Worm (Caenorhabditis elegans) whole organism, midembryonic: ENCODE results near the gene F53F4.7.

Experiments
- T22C8.4 ChIP-seq: fragments of 200-800 bp; sonication (Bioruptor generic); IDR thresholded peaks from 2 replicates; pipeline ENCODE4 v1.3.6; 2022; ENCODE audit warnings: missing genetic modification characterization, missing compliant biosample characterization
- cog-1 ChIP-seq: sonication (generic microtip); optimal IDR thresholded peaks from 2 replicates; lab custom pipeline; 2016; ENCODE audit warnings: missing genetic modification characterization, missing compliant biosample characterization
- flt-1 ChIP-seq: fragments of 200-800 bp; sonication (Bioruptor generic); IDR thresholded peaks from 2 replicates; pipeline ENCODE4 v1.3.6; 2022; ENCODE audit warnings: missing genetic modification characterization, missing compliant biosample characterization
- klf-2 ChIP-seq: fragments of 200-800 bp; sonication (Bioruptor generic); conservative IDR thresholded peaks from 2 replicates; pipeline ENCODE4 v1.3.6; 2022; ENCODE audit warnings: missing genetic modification reagents, missing genetic modification characterization, missing compliant biosample characterization
- med-1 ChIP-seq: sonication (generic microtip); optimal IDR thresholded peaks from 2 replicates; lab custom pipeline; 2017; ENCODE audit warnings: missing genetic modification characterization, mild to moderate bottlenecking, missing compliant biosample characterization, antibody characterized with exemption, missing genetic modification reagents; ENCODE audit not compliant: insufficient read depth
- ref-1 ChIP-seq: fragments of 200-800 bp; sonication (Bioruptor generic); conservative IDR thresholded peaks from 2 replicates; pipeline ENCODE4 v1.3.6; 2022; ENCODE audit warnings: missing genetic modification reagents, missing genetic modification characterization, missing compliant biosample characterization
- tab-1 ChIP-seq: fragments of 200-800 bp; sonication (Bioruptor generic); IDR thresholded peaks from 2 replicates; pipeline ENCODE4 v1.3.6; 2022; ENCODE audit warnings: missing genetic modification characterization, missing compliant biosample characterization
- ztf-23 ChIP-seq: fragments of 200-800 bp; sonication (Bioruptor generic); IDR thresholded peaks from 2 replicates; pipeline ENCODE4 v1.3.6; 2022; ENCODE audit warnings: missing genetic modification reagents, missing genetic modification characterization, missing compliant biosample characterization
- ztf-29 ChIP-seq: fragments of 200-800 bp; sonication (Bioruptor generic); IDR thresholded peaks from 2 replicates; pipeline ENCODE4 v1.3.6; 2022; ENCODE audit warnings: missing genetic modification reagents, missing genetic modification characterization, missing compliant biosample characterization

Gene F53F4.7

ce11 chrV:13638040-13638439 lies 24.3 kb upstream of the F53F4.7 start:
- no peak for TF ChIP-seq ztf-23 (GFP tag; lab: Robert Waterston, UW)
- TF ChIP-seq cog-1 (tag; lab: Kevin White, UChicago), result no peak
- no peak for TF ChIP-seq flt-1 (GFP tag; lab: Robert Waterston, UW)
- no peak for TF ChIP-seq med-1 (GFP tag; lab: Kevin White, UChicago)
- TF ChIP-seq tab-1 (GFP tag; lab: Robert Waterston, UW), result no peak
- no peak for TF ChIP-seq ref-1 (GFP tag; lab: Robert Waterston, UW)
- no peak for TF ChIP-seq klf-2
- no peak for TF ChIP-seq ztf-29 (GFP tag; lab: Robert Waterston, UW)
- TF ChIP-seq T22C8.4, result no peak

DNA sequence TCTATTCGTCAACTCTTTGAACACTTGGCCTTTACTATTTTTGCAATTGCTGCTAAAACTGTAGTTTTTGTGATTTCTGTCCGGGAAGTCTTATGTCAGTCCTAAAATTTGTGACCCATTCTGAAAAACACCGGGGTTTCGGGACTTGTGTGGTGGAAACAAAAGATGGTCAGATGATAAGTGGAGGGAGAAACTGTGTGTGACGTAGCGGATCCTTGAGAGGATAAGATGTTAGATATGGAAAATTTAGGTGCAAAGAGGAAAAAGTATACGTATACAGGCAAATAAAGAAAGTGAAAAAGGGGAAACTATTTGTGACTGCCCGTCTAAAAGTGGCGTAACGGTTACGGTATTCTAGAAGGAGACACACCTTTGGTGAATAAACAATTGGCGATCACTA lies 22.6 kb upstream of the F53F4.7 start:
- no peak for TF ChIP-seq klf-2
- TF ChIP-seq ztf-23 (GFP tag; lab: Robert Waterston, UW), result no peak
- no peak for TF ChIP-seq tab-1 (GFP tag; lab: Robert Waterston, UW)
- TF ChIP-seq flt-1 (GFP tag; lab: Robert Waterston, UW), result no peak
- no peak for TF ChIP-seq T22C8.4
- no peak for TF ChIP-seq ref-1 (GFP tag; lab: Robert Waterston, UW)
- TF ChIP-seq cog-1 (tag; lab: Kevin White, UChicago), result no peak
- TF ChIP-seq med-1 (GFP tag; lab: Kevin White, UChicago), result no peak
- no peak for TF ChIP-seq ztf-29 (GFP tag; lab: Robert Waterston, UW)

- TF ChIP-seq ref-1 (GFP tag; lab: Robert Waterston, UW) (no peak), ztf-29 (GFP tag; lab: Robert Waterston, UW) (no peak), cog-1 (tag; lab: Kevin White, UChicago) (no peak), ztf-23 (GFP tag; lab: Robert Waterston, UW) (no peak), flt-1 (GFP tag; lab: Robert Waterston, UW) (no peak), klf-2 (no peak), med-1 (GFP tag; lab: Kevin White, UChicago) (no peak)
These were observed 20.4 kb upstream of the F53F4.7 start, which contains the start of gene H37A05.2 for ce11 chrV:13634149-13634548. Gene H37A05.2 (minus strand): TSS chrV:13634249.

DNA sequence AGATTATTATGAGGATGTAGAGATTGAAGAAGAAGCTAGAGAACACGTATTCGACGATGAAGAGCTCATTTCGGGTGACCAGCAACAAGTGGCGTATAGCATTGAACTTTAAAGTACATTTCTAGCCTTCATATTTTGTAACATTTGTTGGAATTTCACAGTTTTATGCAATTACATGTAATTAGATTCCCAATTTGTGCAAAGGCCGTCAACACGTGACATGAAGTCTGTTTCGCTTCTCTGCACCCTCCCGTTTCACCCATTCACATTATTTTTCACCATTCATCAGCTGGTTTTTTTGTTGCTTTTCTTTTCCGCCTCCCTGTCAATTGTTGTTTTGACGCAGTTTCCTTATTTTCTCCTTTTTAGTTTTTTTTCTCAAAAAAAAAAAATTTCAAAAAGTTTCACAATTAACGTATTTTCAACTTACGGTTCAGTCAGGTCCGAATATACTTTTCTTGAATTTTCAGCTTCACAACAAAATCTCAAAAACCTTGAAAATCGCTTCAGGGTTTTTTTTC lies 13.4 kb upstream of the F53F4.7 start, which contains the start of gene sde-2:
Gene sde-2, plus strand, starts transcription at position 471 of the 521 bp plus-strand sequence.
- TF ChIP-seq med-1 (GFP tag; lab: Kevin White, UChicago), result no peak
- TF ChIP-seq klf-2, result no peak
- no peak for TF ChIP-seq cog-1 (tag; lab: Kevin White, UChicago)
- TF ChIP-seq T22C8.4, result no peak
- TF ChIP-seq flt-1 (GFP tag; lab: Robert Waterston, UW), result no peak
- no peak for TF ChIP-seq ztf-29 (GFP tag; lab: Robert Waterston, UW)
- no peak for TF ChIP-seq ztf-23 (GFP tag; lab: Robert Waterston, UW)
- TF ChIP-seq tab-1 (GFP tag; lab: Robert Waterston, UW), result no peak
- no peak for TF ChIP-seq ref-1 (GFP tag; lab: Robert Waterston, UW)

DNA sequence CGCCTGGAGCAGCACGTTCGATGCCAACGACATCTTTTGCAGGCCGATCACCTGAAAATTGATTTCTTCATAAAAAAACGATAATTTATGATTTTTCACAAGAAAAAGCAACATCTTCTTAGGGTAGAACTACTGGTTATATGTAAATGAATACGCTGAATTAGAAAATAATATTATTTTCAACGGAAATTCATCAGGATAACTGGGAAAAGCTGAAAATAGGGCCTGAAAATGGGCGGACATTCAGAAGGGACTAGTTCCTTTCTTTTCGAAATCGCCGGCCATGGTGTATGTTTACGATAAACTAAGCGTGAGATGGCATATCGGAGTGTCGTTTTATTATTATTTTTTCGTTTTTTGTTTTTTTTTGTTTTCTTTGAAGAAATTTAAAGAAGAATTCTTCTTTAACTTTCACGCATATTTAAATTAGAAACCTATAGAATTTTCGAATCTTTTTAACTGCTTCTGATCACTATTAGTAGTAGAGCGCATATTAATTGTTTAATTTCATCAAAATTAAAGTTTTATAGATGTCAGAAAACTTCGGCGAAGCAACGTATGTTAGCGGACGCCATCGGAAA lies 11.8 kb upstream of the F53F4.7 start, which contains the start of the genes nduv-2 and F53F4.12:
Gene nduv-2, minus strand, starts transcription at position 51 of the 581 bp plus-strand sequence.
Gene F53F4.12, plus strand, starts transcription at position 531 of the 581 bp plus-strand sequence.
- TF ChIP-seq ztf-29 (GFP tag; lab: Robert Waterston, UW), result no peak
- TF ChIP-seq cog-1 (tag; lab: Kevin White, UChicago), result no peak
- no peak for TF ChIP-seq tab-1 (GFP tag; lab: Robert Waterston, UW)
- no peak for TF ChIP-seq flt-1 (GFP tag; lab: Robert Waterston, UW)
- TF ChIP-seq med-1 (GFP tag; lab: Kevin White, UChicago), result no peak
- TF ChIP-seq ztf-23 (GFP tag; lab: Robert Waterston, UW), result no peak
- no peak for TF ChIP-seq T22C8.4
- TF ChIP-seq klf-2, result no peak
- no peak for TF ChIP-seq ref-1 (GFP tag; lab: Robert Waterston, UW)

DNA sequence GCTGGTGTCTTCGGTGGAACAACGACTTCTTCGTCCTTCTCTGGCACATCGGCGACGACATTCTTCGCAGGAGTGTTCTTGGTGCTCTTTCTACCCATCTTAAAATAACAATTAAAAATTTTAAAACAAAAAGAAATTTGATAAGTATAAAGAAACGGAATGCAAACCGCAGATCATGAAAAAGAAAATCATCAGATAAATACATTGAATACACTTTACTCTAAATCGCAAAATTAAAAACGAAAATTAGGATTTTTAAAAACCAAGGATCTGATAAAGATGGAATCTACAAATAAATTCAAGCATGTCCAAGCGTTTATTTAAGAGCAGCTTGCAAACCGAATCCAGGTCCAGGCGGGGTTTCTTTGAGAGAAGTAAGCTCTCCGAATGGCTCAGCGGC lies 10.7 kb upstream of the F53F4.7 start, which contains the start of gene F53F4.11:
Gene F53F4.11, minus strand, starts transcription at position 101 of the 400 bp plus-strand sequence.
- TF ChIP-seq flt-1 (GFP tag; lab: Robert Waterston, UW) (no peak), tab-1 (GFP tag; lab: Robert Waterston, UW) (no peak)

DNA sequence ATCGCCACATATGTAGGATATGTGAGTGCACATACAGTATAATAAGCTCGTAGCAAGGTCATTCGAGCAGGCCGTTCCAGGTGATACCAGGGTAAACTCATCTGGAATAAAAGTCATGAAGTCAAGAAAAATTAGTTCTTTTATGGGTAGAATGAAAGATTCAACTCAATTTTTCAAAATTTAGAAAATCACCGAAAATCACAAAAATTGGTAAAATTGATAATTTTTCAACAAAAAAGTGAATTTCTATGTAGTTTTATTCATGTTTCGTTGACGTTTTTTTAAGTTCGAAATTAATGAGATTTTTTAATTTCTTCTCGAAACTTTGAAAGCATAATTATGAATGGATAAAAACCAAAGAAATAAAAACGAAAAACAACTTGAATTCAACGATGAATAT lies 8.0 kb upstream of the F53F4.7 start, which contains the start of gene F53F4.16:
Gene F53F4.16, minus strand, starts transcription at position 101 of the 400 bp plus-strand sequence.
- TF ChIP-seq klf-2, result no peak
- no peak for TF ChIP-seq T22C8.4
- TF ChIP-seq cog-1 (tag; lab: Kevin White, UChicago), result no peak
- no peak for TF ChIP-seq ref-1 (GFP tag; lab: Robert Waterston, UW)
- TF ChIP-seq med-1 (GFP tag; lab: Kevin White, UChicago), result no peak
- TF ChIP-seq flt-1 (GFP tag; lab: Robert Waterston, UW), result no peak

- no peak for TF ChIP-seq ztf-23 (GFP tag; lab: Robert Waterston, UW)
- TF ChIP-seq ztf-29 (GFP tag; lab: Robert Waterston, UW), result no peak
- TF ChIP-seq cog-1 (tag; lab: Kevin White, UChicago), result no peak
- no peak for TF ChIP-seq flt-1 (GFP tag; lab: Robert Waterston, UW)
- TF ChIP-seq T22C8.4, result no peak
- no peak for TF ChIP-seq tab-1 (GFP tag; lab: Robert Waterston, UW)
These were observed 6.9 kb upstream of the F53F4.7 start, which contains the start of gene F53F4.15 for ce11 chrV:13620676-13621075. Gene F53F4.15 (plus strand): TSS chrV:13620976.

DNA sequence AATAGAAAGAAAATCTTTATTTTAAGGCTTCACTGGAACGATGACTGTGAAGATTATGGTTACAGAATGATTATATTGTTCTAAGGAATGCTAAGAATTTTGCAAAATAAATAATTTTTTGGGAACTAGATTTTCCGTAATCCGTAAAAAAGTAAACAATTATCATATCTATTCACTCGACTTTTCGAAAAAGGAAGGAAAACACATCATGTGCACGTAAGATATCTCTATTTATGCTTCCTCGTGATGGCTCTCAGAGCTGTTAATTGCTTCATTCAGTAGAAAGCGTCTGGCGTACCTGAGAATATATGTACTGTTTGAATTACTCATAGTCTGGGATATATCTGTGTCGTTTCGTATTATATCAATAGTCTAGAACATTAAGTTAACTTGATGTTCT lies 6.0 kb upstream of the F53F4.7 start, which contains the start of gene srd-11:
Gene srd-11, minus strand, starts transcription at position 101 of the 400 bp plus-strand sequence.
- no peak for TF ChIP-seq klf-2
- no peak for TF ChIP-seq ref-1 (GFP tag; lab: Robert Waterston, UW)
- no peak for TF ChIP-seq ztf-23 (GFP tag; lab: Robert Waterston, UW)
- TF ChIP-seq cog-1 (tag; lab: Kevin White, UChicago), result no peak
- no peak for TF ChIP-seq tab-1 (GFP tag; lab: Robert Waterston, UW)
- no peak for TF ChIP-seq med-1 (GFP tag; lab: Kevin White, UChicago)
